Fruit fly (Drosophila melanogaster): Measurements from ENCODE around the gene CG3168.
A peak's percentile ranks its signal among the peaks of the same experiment; 100 is the strongest.

The CG3168 gene

DNA sequence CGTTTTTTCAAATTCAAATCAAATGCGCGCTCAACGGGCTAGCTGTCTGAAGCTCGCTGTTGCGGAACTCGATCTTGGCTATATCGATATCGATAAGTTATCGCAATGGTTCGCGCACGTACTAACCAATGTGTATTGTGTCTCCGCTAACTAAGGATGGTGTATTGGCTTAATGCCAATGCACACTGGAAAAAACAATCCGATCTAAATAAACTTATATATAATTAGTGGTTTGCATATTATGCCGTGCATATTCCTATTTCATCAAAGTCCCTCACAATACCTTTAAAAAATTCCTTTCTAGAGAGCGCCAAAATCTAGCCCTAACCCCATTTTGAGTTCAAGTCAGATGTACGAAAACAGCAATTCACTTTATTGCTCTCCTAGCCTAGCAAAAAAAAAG lies 1.4 kb upstream of the CG3168 start (continued):
- TF ChIP-seq Oli (tag; optimal IDR thresholded peaks at IDR 0.05) = peak; percentile 35
- peak; percentile 62 for TF ChIP-seq gfzf (GFP tag; optimal IDR thresholded peaks at IDR 0.05)
- TF ChIP-seq CG2875 (GFP tag; optimal IDR thresholded peaks at IDR 0.05) = no peak
- TF ChIP-seq Aef1 (GFP tag; IDR thresholded peaks at IDR 0.05) = peak; percentile 18; the same call in 1 of the 3 replicates
- TF ChIP-seq Fer3 (tag; optimal IDR thresholded peaks at IDR 0.05) = peak; percentile 14
- TF ChIP-seq CG15011 (GFP tag; optimal IDR thresholded peaks at IDR 0.05) = no peak
- no peak for TF ChIP-seq dimm (GFP tag; IDR thresholded peaks at IDR 0.05)
- TF ChIP-seq NfI (GFP tag; optimal IDR thresholded peaks at IDR 0.05) = peak; percentile 50
- TF ChIP-seq CG2678 (tag; optimal IDR thresholded peaks at IDR 0.05) = peak; percentile 49
- TF ChIP-seq ara (GFP tag; IDR thresholded peaks at IDR 0.05) = no peak
- peak; percentile 68; the same call in 1 of the 2 replicates for TF ChIP-seq rib (GFP tag; IDR thresholded peaks at IDR 0.05)
- peak; percentile 35 for TF ChIP-seq pnt (GFP tag; optimal IDR thresholded peaks at IDR 0.05)
- TF ChIP-seq Sin3A (optimal IDR thresholded peaks at IDR 0.05) = peak; percentile 52
- no peak for TF ChIP-seq tap (tag; optimal IDR thresholded peaks at IDR 0.05)
- TF ChIP-seq bbx (GFP tag; IDR thresholded peaks at IDR 0.05; ENCODE audit: partially characterized antibody) = peak; percentile 78
- no peak for TF ChIP-seq tup (GFP tag; optimal IDR thresholded peaks at IDR 0.05)
- TF ChIP-seq CG12744 (GFP tag; optimal IDR thresholded peaks at IDR 0.05) = no peak
- TF ChIP-seq sug (tag; optimal IDR thresholded peaks at IDR 0.05) = peak; percentile 40
- peak; percentile 57 for TF ChIP-seq sd (tag; optimal IDR thresholded peaks at IDR 0.05)
- peak; percentile 67; the same call in 1 of the 2 replicates for TF ChIP-seq sna (GFP tag; IDR thresholded peaks at IDR 0.05; ENCODE audit: partially characterized antibody)
- TF ChIP-seq sr (GFP tag; IDR thresholded peaks at IDR 0.05) = no peak
- TF ChIP-seq CG6854 (GFP tag; optimal IDR thresholded peaks at IDR 0.05) = no peak
- peak; percentile 72 for TF ChIP-seq knrl (GFP tag; IDR thresholded peaks at IDR 0.05; ENCODE audit: partially characterized antibody)
- no peak for TF ChIP-seq CG9437 (GFP tag; optimal IDR thresholded peaks at IDR 0.05)
- no peak for TF ChIP-seq CG9215 (GFP tag; IDR thresholded peaks at IDR 0.05)
- no peak for TF ChIP-seq nom (GFP tag; optimal IDR thresholded peaks at IDR 0.05)
- TF ChIP-seq prd (optimal IDR thresholded peaks at IDR 0.05) = no peak
- peak; percentile 72 for TF ChIP-seq prd (GFP tag; IDR thresholded peaks at IDR 0.05)
- peak; percentile 75; the same call in 1 of the 2 replicates for TF ChIP-seq tna (GFP tag; IDR thresholded peaks at IDR 0.05; ENCODE audit: partially characterized antibody)
- no peak for TF ChIP-seq CG33557 (GFP tag; optimal IDR thresholded peaks at IDR 0.05)
- TF ChIP-seq CG33213 (GFP tag; optimal IDR thresholded peaks at IDR 0.05) = peak; percentile 70
- TF ChIP-seq z (GFP tag; IDR thresholded peaks at IDR 0.05) = no peak
- TF ChIP-seq CG13775 (GFP tag; optimal IDR thresholded peaks at IDR 0.05) = no peak
- no peak for TF ChIP-seq CG10431 (GFP tag; optimal IDR thresholded peaks at IDR 0.05)
- peak; percentile 12; the same call in 1 of the 3 replicates for TF ChIP-seq Mrtf (GFP tag; IDR thresholded peaks at IDR 0.05)
- no peak for TF ChIP-seq cato (GFP tag; optimal IDR thresholded peaks at IDR 0.05; ENCODE audit: borderline replicate concordance)
- TF ChIP-seq CG16779 (GFP tag; IDR thresholded peaks at IDR 0.05) = 0 out of 2 replicates have a peak, but pooled peaks have one; percentile 32
- no peak for TF ChIP-seq CG7987 (GFP tag; optimal IDR thresholded peaks at IDR 0.05)
- no peak for TF ChIP-seq scrt (GFP tag; optimal IDR thresholded peaks at IDR 0.05)
- TF ChIP-seq al (GFP tag; IDR thresholded peaks at IDR 0.05) = peak; percentile 13; the same call in 1 of the 2 replicates
- no peak for TF ChIP-seq pan (optimal IDR thresholded peaks at IDR 0.05)
- TF ChIP-seq pan (GFP tag; optimal IDR thresholded peaks at IDR 0.05 in 1 of 2, IDR thresholded peaks at IDR 0.05 in 1 of 2) = peak in 1 of 2 experiments; percentile 63
- TF ChIP-seq CrebB (tag; optimal IDR thresholded peaks at IDR 0.05) = peak; percentile 43
- peak; percentile 47; the same call in 2 of the 3 replicates for TF ChIP-seq zfh1 (GFP tag; IDR thresholded peaks at IDR 0.05)
- TF ChIP-seq slou (GFP tag; optimal IDR thresholded peaks at IDR 0.05) = peak; percentile 38
- TF ChIP-seq NC2α (GFP tag; optimal IDR thresholded peaks at IDR 0.05) = no peak
- TF ChIP-seq zen2 (GFP tag; IDR thresholded peaks at IDR 0.05; ENCODE audit: partially characterized antibody) = no peak
- peak; percentile 48 for TF ChIP-seq CG15601 (tag; optimal IDR thresholded peaks at IDR 0.05)
- peak; percentile 56 for TF ChIP-seq Meics (GFP tag; optimal IDR thresholded peaks at IDR 0.05)
- peak; percentile 52; the same call in 1 of the 2 replicates for TF ChIP-seq NFAT (GFP tag; IDR thresholded peaks at IDR 0.05)
- no peak for TF ChIP-seq Kr (GFP tag; optimal IDR thresholded peaks at IDR 0.05)

Data from whole organism, embryonic.